Worm (Caenorhabditis elegans): ENCODE measurements around the gene plg-1.

- no peak for TF ChIP-seq lsy-2 (tag; optimal IDR thresholded peaks at IDR 0.05)
- no peak for TF ChIP-seq unc-39 (tag; optimal IDR thresholded peaks at IDR 0.05)
- TF ChIP-seq lin-13 (GFP tag; optimal IDR thresholded peaks at IDR 0.05): no peak
- TF ChIP-seq nhr-77 (tag; optimal IDR thresholded peaks at IDR 0.05): no peak
- no peak for TF ChIP-seq mdl-1 (tag; optimal IDR thresholded peaks at IDR 0.05)
- TF ChIP-seq lin-39 (tag; optimal IDR thresholded peaks at IDR 0.05): no peak
Observed at ce11 chrIII:8889931-8890330, 37.9 kb downstream of the plg-1 start, which contains the start of gene lnkn-1.
